Fruit fly (Drosophila melanogaster) whole organism, pupa: ENCODE measurements around the gene CG17549.

Experiments
- CG10348 ChIP-seq: fragments of 200-800 bp; sonication (Bioruptor generic); IDR thresholded peaks from 2 replicates; pipeline ENCODE4 v1.3.6; 2022; ENCODE audit warnings: missing biosample characterization, missing genetic modification characterization
- CG12605 ChIP-seq: fragments of 200-800 bp; sonication (Bioruptor generic); IDR thresholded peaks from 2 replicates; pipeline ENCODE4 v1.3.6; 2022; ENCODE audit warnings: missing biosample characterization, missing genetic modification characterization
- CG13204 ChIP-seq: fragments of 200-800 bp; sonication (Bioruptor generic); optimal IDR thresholded peaks from 2 replicates; lab custom pipeline; 2018; ENCODE audit warnings: missing biosample characterization, mild to moderate bottlenecking, missing genetic modification characterization, moderate library complexity
- CG14655 ChIP-seq: fragments of 200-800 bp; sonication (Bioruptor generic); optimal IDR thresholded peaks from 3 replicates; lab custom pipeline; 2017; ENCODE audit warnings: mild to moderate bottlenecking, missing biosample characterization, missing genetic modification reagents, missing genetic modification characterization
- CG15710 ChIP-seq: fragments of 200-800 bp; sonication (Bioruptor generic); optimal IDR thresholded peaks from 2 replicates; lab custom pipeline; 2018; ENCODE audit warnings: missing biosample characterization, mild to moderate bottlenecking, missing genetic modification characterization, moderate library complexity
- CG17806 ChIP-seq: fragments of 200-800 bp; sonication (Bioruptor generic); optimal IDR thresholded peaks from 2 replicates; lab custom pipeline; 2018; ENCODE audit warnings: missing biosample characterization, mild to moderate bottlenecking, missing genetic modification characterization, moderate library complexity
- CG32121 ChIP-seq: fragments of 200-800 bp; sonication (Bioruptor generic); IDR thresholded peaks from 2 replicates; pipeline ENCODE4 v1.3.6; 2022; ENCODE audit warnings: missing biosample characterization, missing genetic modification characterization
- CG34367 ChIP-seq: fragments of 200-800 bp; sonication (Bioruptor generic); optimal IDR thresholded peaks from 2 replicates; lab custom pipeline; 2018; ENCODE audit warnings: missing biosample characterization, mild to moderate bottlenecking, missing genetic modification characterization
- CG4496 ChIP-seq: fragments of 200-800 bp; sonication (Bioruptor generic); IDR thresholded peaks from 3 replicates; pipeline ENCODE4 v1.3.6; 2022; ENCODE audit warnings: missing biosample characterization, missing genetic modification characterization
- CG8159 ChIP-seq: fragments of 200-800 bp; sonication (Bioruptor generic); optimal IDR thresholded peaks from 3 replicates; lab custom pipeline; 2018; ENCODE audit warnings: missing biosample characterization, mild to moderate bottlenecking, missing genetic modification characterization, moderate library complexity
- CG8301 ChIP-seq: fragments of 200-800 bp; sonication (Bioruptor generic); optimal IDR thresholded peaks from 2 replicates; lab custom pipeline; 2018; ENCODE audit warnings: missing biosample characterization, mild to moderate bottlenecking, missing genetic modification characterization
- CG9948 ChIP-seq: fragments of 200-800 bp; sonication (Bioruptor generic); optimal IDR thresholded peaks from 2 replicates; lab custom pipeline; 2018; ENCODE audit warnings: missing biosample characterization, mild to moderate bottlenecking, missing genetic modification characterization, moderate library complexity
- D1 ChIP-seq: fragments of 200-800 bp; sonication (Bioruptor generic); optimal IDR thresholded peaks from 2 replicates; lab custom pipeline; 2018; ENCODE audit warnings: missing biosample characterization, mild to moderate bottlenecking, missing genetic modification characterization, moderate library complexity
- EcR ChIP-seq: fragments of 200-800 bp; sonication (Bioruptor generic); optimal IDR thresholded peaks from 3 replicates; lab custom pipeline; 2019; ENCODE audit warnings: missing biosample characterization, missing genetic modification characterization, mild to moderate bottlenecking, moderate library complexity, missing genetic modification reagents
- Ets98B ChIP-seq: fragments of 200-800 bp; sonication (Bioruptor generic); IDR thresholded peaks from 2 replicates; pipeline ENCODE4 v1.3.6; 2022; ENCODE audit warnings: missing biosample characterization, missing genetic modification characterization
- Pif1A ChIP-seq: fragments of 200-800 bp; sonication (Bioruptor generic); optimal IDR thresholded peaks from 3 replicates; lab custom pipeline; 2016; ENCODE audit warnings: missing biosample characterization, missing genetic modification characterization
- Pif1B ChIP-seq: fragments of 200-800 bp; sonication (Bioruptor generic); optimal IDR thresholded peaks from 3 replicates; lab custom pipeline; 2016; ENCODE audit warnings: missing biosample characterization, missing genetic modification characterization
- Snoo ChIP-seq: fragments of 200-800 bp; sonication (Bioruptor generic); optimal IDR thresholded peaks from 3 replicates; lab custom pipeline; 2017; ENCODE audit warnings: missing biosample characterization, mild to moderate bottlenecking, missing genetic modification characterization, inconsistent platforms
- fd96Ca ChIP-seq: fragments of 200-800 bp; sonication (Bioruptor generic); IDR thresholded peaks from 3 replicates; pipeline ENCODE4 v1.3.6; 2022; ENCODE audit warnings: missing biosample characterization, missing genetic modification characterization
- gl ChIP-seq: fragments of 200-800 bp; sonication (Bioruptor generic); optimal IDR thresholded peaks from 2 replicates; lab custom pipeline; 2018; ENCODE audit warnings: missing biosample characterization, mild to moderate bottlenecking, missing genetic modification characterization
- rn ChIP-seq: fragments of 200-800 bp; sonication (Bioruptor generic); IDR thresholded peaks from 2 replicates; pipeline ENCODE4 v1.3.6; 2022; ENCODE audit warnings: missing biosample characterization, missing genetic modification characterization

Gene CG17549

dm6 chr2L:19405685-19406357 is 15.9 kb upstream of the CG17549 start:
- TF ChIP-seq Ets98B (GFP tag; lab: Robert Waterston, UW) (no peak), CG12605 (GFP tag; lab: Robert Waterston, UW) (no peak), gl (tag; lab: Kevin White, UChicago) (no peak)

- TF ChIP-seq Snoo (tag; lab: Kevin White, UChicago) (no peak), CG34367 (tag; lab: Kevin White, UChicago) (no peak), EcR (GFP tag; lab: Kevin White, UChicago) (no peak), Pif1B (no peak), CG8301 (tag; lab: Kevin White, UChicago) (no peak), CG32121 (GFP tag; lab: Robert Waterston, UW) (0 out of 2 replicates have a peak, but pooled peaks have one; percentile 39)
These were observed 14.9 kb upstream of the CG17549 start for dm6 chr2L:19404804-19405203.

DNA sequence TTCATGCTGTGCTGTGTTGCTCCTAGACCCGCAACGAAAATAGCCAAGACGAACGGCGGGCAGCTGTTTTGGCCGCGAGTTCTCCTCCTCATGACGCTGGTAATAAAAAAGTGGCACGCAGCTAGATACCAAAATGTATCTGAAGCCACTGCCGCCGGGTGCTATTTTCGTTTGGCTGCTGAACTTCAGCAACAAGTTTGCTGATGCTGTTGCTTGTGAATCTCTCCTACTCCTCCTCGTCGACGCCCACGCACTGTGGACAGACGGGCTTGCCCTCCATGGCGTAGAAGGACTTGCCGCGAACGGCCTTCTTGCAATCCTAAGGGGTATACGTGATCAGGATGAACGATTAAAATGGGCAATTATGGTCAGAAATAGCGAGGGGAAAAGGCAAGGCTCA is 13.5 kb upstream of the CG17549 start:
- TF ChIP-seq CG32121 (GFP tag; lab: Robert Waterston, UW) (peak; percentile 17; the same call in 1 of the 2 replicates), CG15710 (tag; lab: Kevin White, UChicago) (no peak)

- TF ChIP-seq CG15710 (tag; lab: Kevin White, UChicago): no peak
- TF ChIP-seq CG4496 (GFP tag; lab: Robert Waterston, UW): no peak
- TF ChIP-seq Pif1A (GFP tag; lab: Kevin White, UChicago): no peak
- no peak for TF ChIP-seq CG8301 (tag; lab: Kevin White, UChicago)
- TF ChIP-seq CG34367 (tag; lab: Kevin White, UChicago): no peak
- no peak for TF ChIP-seq CG17806 (tag; lab: Kevin White, UChicago)
- no peak for TF ChIP-seq D1 (tag; lab: Kevin White, UChicago)
- TF ChIP-seq EcR (GFP tag; lab: Kevin White, UChicago): no peak
- TF ChIP-seq, all 21 proteins: peak for 0
These were observed 12.8 kb upstream of the CG17549 start for dm6 chr2L:19402667-19403066.

- TF ChIP-seq Pif1B: no peak
- no peak for TF ChIP-seq gl (tag; lab: Kevin White, UChicago)
- no peak for TF ChIP-seq CG32121 (GFP tag; lab: Robert Waterston, UW)
These were observed 12.0 kb upstream of the CG17549 start for dm6 chr2L:19401914-19402313.

DNA sequence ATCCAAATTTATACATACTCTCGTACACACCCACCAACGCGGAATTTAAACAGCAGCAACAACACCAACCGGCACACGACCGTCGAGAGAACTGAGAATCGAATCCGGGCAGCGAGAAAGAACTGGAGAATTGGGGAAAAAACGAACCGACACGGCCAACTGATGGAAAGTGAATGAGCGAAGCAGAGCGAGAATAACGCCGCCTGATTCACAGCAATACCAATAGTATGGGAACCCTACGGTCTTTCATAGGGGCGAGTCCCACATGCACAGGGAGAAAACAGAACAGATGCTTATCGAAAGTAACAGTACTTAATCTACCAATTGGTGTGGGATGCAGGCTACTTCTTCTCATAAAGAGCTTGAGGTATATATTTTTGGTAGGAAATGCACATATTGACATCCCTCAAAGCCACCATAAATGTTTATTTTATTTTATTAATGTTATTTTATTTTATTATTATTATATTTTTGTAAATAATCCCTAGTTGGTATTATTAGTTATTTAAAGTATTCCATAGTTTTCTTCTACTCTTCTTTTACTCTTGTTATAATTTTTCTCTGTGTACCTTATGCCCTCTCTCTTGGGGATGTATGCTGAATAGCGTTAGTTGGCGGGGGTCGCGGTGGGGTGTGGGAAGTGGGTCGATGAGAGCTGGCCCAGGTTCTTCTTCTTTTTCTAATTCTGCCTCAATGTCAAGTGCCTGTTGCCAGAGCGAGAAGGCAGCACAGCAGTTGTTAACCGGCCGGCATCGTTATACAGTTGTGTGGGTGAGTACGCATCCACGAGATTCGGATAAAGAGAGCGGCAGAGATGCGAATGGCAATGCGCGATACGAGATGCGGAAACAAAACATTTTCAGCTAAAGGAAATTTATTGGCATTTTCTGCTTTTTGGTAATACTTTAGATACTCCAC is 8.7 kb upstream of the CG17549 start, which contains the start of gene CG17544:
TSS of gene CG17544 (minus strand) at position 177 of the 918 bp plus-strand sequence.
- TF ChIP-seq CG8301 (tag; lab: Kevin White, UChicago) (peak; percentile 51), CG8159 (tag; lab: Kevin White, UChicago) (peak; percentile 85), CG12605 (GFP tag; lab: Robert Waterston, UW) (peak; percentile 76), CG9948 (tag; lab: Kevin White, UChicago) (peak; percentile 84), CG15710 (tag; lab: Kevin White, UChicago) (peak; percentile 83), CG17806 (tag; lab: Kevin White, UChicago) (peak; percentile 77), CG32121 (GFP tag; lab: Robert Waterston, UW) (peak; percentile 49; the same call in 1 of the 2 replicates), Ets98B (GFP tag; lab: Robert Waterston, UW) (peak; percentile 46), EcR (GFP tag; lab: Kevin White, UChicago) (no peak), fd96Ca (GFP tag; lab: Robert Waterston, UW) (peak; percentile 66), Snoo (tag; lab: Kevin White, UChicago) (peak; percentile 83), Pif1A (GFP tag; lab: Kevin White, UChicago) (peak; percentile 41), CG4496 (GFP tag; lab: Robert Waterston, UW) (peak; percentile 56; the same call in 2 of the 3 replicates), Pif1B (no peak), CG13204 (peak; percentile 71), D1 (tag; lab: Kevin White, UChicago) (no peak), CG14655 (GFP tag; lab: Kevin White, UChicago) (peak; percentile 88), CG10348 (no peak), rn (GFP tag; lab: Robert Waterston, UW) (no peak; the same call in 1 of the 2 replicates), CG34367 (tag; lab: Kevin White, UChicago) (peak; percentile 63)
